Fruit fly (Drosophila melanogaster) Kc167 (cell line): ENCODE results near the gene Pk34A.

Source experiments
- Myc ChIP-seq: fragments of >200 bp; optimal IDR thresholded peaks from 2 replicates; lab custom pipeline; 2017; ENCODE audit warnings: missing external identifiers
- h ChIP-seq: fragments of >200 bp; optimal IDR thresholded peaks from 3 replicates; lab custom pipeline; 2018; ENCODE audit warnings: missing external identifiers
- ttk ChIP-seq: sonication (Bioruptor generic); optimal IDR thresholded peaks from 2 replicates; lab custom pipeline; 2017; ENCODE audit warnings: missing external identifiers

DNA sequence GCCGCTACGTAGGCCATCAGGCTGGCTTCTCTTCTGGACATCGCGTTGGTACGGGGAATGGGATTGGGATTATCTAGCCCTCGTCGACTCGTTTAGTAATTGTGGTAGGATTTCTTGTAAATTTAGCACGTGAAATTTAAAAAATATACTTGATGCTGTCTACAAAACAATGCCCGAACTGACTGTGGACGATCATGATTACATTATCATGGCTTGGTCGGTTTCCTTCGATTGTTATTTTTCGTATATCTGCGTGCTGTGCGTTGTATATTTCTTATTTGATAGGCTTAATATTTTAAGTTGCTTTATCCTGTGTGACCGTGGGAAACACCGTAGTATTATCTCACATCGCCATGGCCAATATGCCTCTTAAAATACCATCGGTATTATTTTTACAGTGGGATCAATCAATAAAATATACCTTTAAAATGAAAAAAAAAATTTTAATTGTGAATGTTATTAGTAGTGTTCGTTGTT, 44.4 kb downstream of the Pk34A start, which contains the start of gene CG16972:
- no peak for TF ChIP-seq Myc (lab: Kevin White, UChicago)
- TF ChIP-seq ttk (lab: Kevin White, UChicago): no peak
- no peak for TF ChIP-seq h (lab: Kevin White, UChicago)
